Fruit fly (Drosophila melanogaster) whole organism, embryonic: ENCODE results near the gene CG43737.

Source experiments
- C15 ChIP-seq: fragments of 200-800 bp; sonication (Bioruptor generic); IDR thresholded peaks from 3 replicates; pipeline ENCODE4 v1.3.6; 2022; ENCODE audit warnings: missing biosample characterization, missing genetic modification characterization
- CG10321 ChIP-seq: fragments of 200-800 bp; sonication (Bioruptor generic); IDR thresholded peaks from 2 replicates; pipeline ENCODE4 v1.3.6; 2022; ENCODE audit warnings: missing biosample characterization, missing genetic modification characterization
- CG10462 ChIP-seq: fragments of 200-800 bp; sonication (Bioruptor generic); optimal IDR thresholded peaks from 2 replicates; lab custom pipeline; 2016; ENCODE audit warnings: missing biosample characterization, missing genetic modification characterization
- CG11085 ChIP-seq: fragments of 200-800 bp; sonication (Bioruptor generic); IDR thresholded peaks from 2 replicates; pipeline ENCODE4 v1.3.6; 2022; ENCODE audit warnings: missing biosample characterization, missing genetic modification characterization
- CG14710 ChIP-seq: fragments of 200-800 bp; sonication (Bioruptor generic); optimal IDR thresholded peaks from 3 replicates; lab custom pipeline; 2019; ENCODE audit warnings: missing biosample characterization, mild to moderate bottlenecking, missing genetic modification characterization, moderate library complexity
- CG15696 ChIP-seq: fragments of 200-800 bp; sonication (Bioruptor generic); optimal IDR thresholded peaks from 2 replicates; lab custom pipeline; 2019; ENCODE audit warnings: missing biosample characterization, mild to moderate bottlenecking, missing genetic modification characterization, moderate library complexity
- CG16815 ChIP-seq: fragments of 200-800 bp; sonication (Bioruptor generic); optimal IDR thresholded peaks from 3 replicates; lab custom pipeline; 2017; ENCODE audit warnings: missing biosample characterization, mild to moderate bottlenecking, missing genetic modification characterization
- CG18619 ChIP-seq: fragments of 200-800 bp; sonication (Bioruptor generic); optimal IDR thresholded peaks from 3 replicates; lab custom pipeline; 2017; ENCODE audit warnings: missing biosample characterization, mild to moderate bottlenecking, missing genetic modification characterization
- CG2678 ChIP-seq: fragments of 200-800 bp; sonication (Bioruptor generic); optimal IDR thresholded peaks from 3 replicates; lab custom pipeline; 2019; ENCODE audit warnings: missing biosample characterization, mild to moderate bottlenecking, missing genetic modification characterization, moderate library complexity
- CG2712 ChIP-seq: fragments of 200-800 bp; optimal IDR thresholded peaks from 3 replicates; lab custom pipeline; 2019; ENCODE audit warnings: missing biosample characterization, mild to moderate bottlenecking, missing genetic modification characterization, moderate library complexity
- CG30431 ChIP-seq: fragments of 200-800 bp; sonication (Bioruptor generic); optimal IDR thresholded peaks from 2 replicates; lab custom pipeline; 2017; ENCODE audit warnings: missing biosample characterization, missing genetic modification characterization
- CG34224 ChIP-seq: fragments of 200-800 bp; sonication (Bioruptor generic); IDR thresholded peaks from 3 replicates; pipeline ENCODE4 v1.3.6; 2022; ENCODE audit warnings: missing biosample characterization, missing genetic modification characterization; ENCODE audit not compliant: partially characterized antibody
- CG6683 ChIP-seq: fragments of 200-800 bp; sonication (Bioruptor generic); optimal IDR thresholded peaks from 2 replicates; lab custom pipeline; 2017; ENCODE audit warnings: missing biosample characterization, mild to moderate bottlenecking, missing genetic modification characterization, missing genetic modification reagents
- CG6813 ChIP-seq: fragments of 200-800 bp; sonication (Bioruptor generic); optimal IDR thresholded peaks from 2 replicates; lab custom pipeline; 2017; ENCODE audit warnings: missing biosample characterization, missing genetic modification characterization, mild to moderate bottlenecking, moderate library complexity, missing genetic modification reagents
- CG7357 ChIP-seq: fragments of 200-800 bp; sonication (Bioruptor generic); IDR thresholded peaks from 3 replicates; pipeline ENCODE4 v1.3.6; 2022; ENCODE audit warnings: missing biosample characterization, missing genetic modification characterization
- CG8924 ChIP-seq: fragments of 200-800 bp; optimal IDR thresholded peaks from 3 replicates; lab custom pipeline; 2019; ENCODE audit warnings: missing biosample characterization, mild to moderate bottlenecking, missing genetic modification characterization, moderate library complexity
- CG9797 ChIP-seq: fragments of 200-800 bp; sonication (Bioruptor generic); optimal IDR thresholded peaks from 3 replicates; lab custom pipeline; 2018; ENCODE audit warnings: missing biosample characterization, mild to moderate bottlenecking, missing genetic modification characterization
- CG9932 ChIP-seq: fragments of 200-800 bp; sonication (Bioruptor generic); IDR thresholded peaks from 2 replicates; pipeline ENCODE4 v1.3.6; 2022; ENCODE audit warnings: missing biosample characterization, missing genetic modification characterization
- CTCF ChIP-seq: fragments of 200-800 bp; sonication (Bioruptor generic); optimal IDR thresholded peaks from 2 replicates; lab custom pipeline; 2017; ENCODE audit warnings: missing biosample characterization, mild to moderate bottlenecking, missing genetic modification characterization, moderate library complexity
- Chrac-16 ChIP-seq: fragments of 200-800 bp; sonication (Bioruptor generic); optimal IDR thresholded peaks from 3 replicates; lab custom pipeline; 2016; ENCODE audit warnings: missing biosample characterization, missing genetic modification characterization
- Fer2 ChIP-seq: fragments of 200-800 bp; sonication (Bioruptor generic); optimal IDR thresholded peaks from 2 replicates; lab custom pipeline; 2018; ENCODE audit warnings: missing biosample characterization, mild to moderate bottlenecking, missing genetic modification characterization, moderate library complexity
- HHEX ChIP-seq: fragments of 200-800 bp; sonication (Bioruptor generic); optimal IDR thresholded peaks from 3 replicates; lab custom pipeline; 2017; ENCODE audit warnings: missing biosample characterization, mild to moderate bottlenecking, missing genetic modification characterization, missing genetic modification reagents
- HLH4C ChIP-seq: fragments of 200-800 bp; sonication (Bioruptor generic); IDR thresholded peaks from 3 replicates; pipeline ENCODE4 v1.3.6; 2022; ENCODE audit warnings: missing biosample characterization, missing genetic modification characterization; ENCODE audit not compliant: partially characterized antibody
- HLHmδ ChIP-seq: fragments of 200-800 bp; sonication (Bioruptor generic); optimal IDR thresholded peaks from 2 replicates; lab custom pipeline; 2018; ENCODE audit warnings: missing biosample characterization, mild to moderate bottlenecking, missing genetic modification characterization, moderate library complexity
- Hmr ChIP-seq: fragments of 200-800 bp; sonication (Bioruptor generic); optimal IDR thresholded peaks from 3 replicates; lab custom pipeline; 2017; ENCODE audit warnings: mild to moderate bottlenecking, missing biosample characterization, missing genetic modification reagents, missing genetic modification characterization
- Lhr ChIP-seq: fragments of 200-800 bp; sonication (Bioruptor generic); optimal IDR thresholded peaks from 3 replicates; lab custom pipeline; 2017; ENCODE audit warnings: mild to moderate bottlenecking, missing biosample characterization, missing genetic modification reagents, missing genetic modification characterization
- Lpt ChIP-seq: fragments of >200 bp; optimal IDR thresholded peaks from 2 replicates; lab custom pipeline; 2018; ENCODE audit warnings: missing biosample characterization, missing genetic modification characterization
- MESR4 ChIP-seq: fragments of 200-800 bp; sonication (Bioruptor generic); optimal IDR thresholded peaks from 2 replicates; lab custom pipeline; 2018; ENCODE audit warnings: missing biosample characterization, mild to moderate bottlenecking, missing genetic modification characterization, moderate library complexity
- Optix ChIP-seq: fragments of 200-800 bp; sonication (Bioruptor generic); IDR thresholded peaks from 3 replicates; pipeline ENCODE4 v1.3.6; 2022; ENCODE audit warnings: missing biosample characterization, missing genetic modification characterization
- az2 ChIP-seq: fragments of 200-800 bp; sonication (Bioruptor generic); optimal IDR thresholded peaks from 3 replicates; lab custom pipeline; 2016; ENCODE audit warnings: missing biosample characterization, missing genetic modification characterization
- bab2 ChIP-seq: fragments of 200-800 bp; sonication (Bioruptor generic); optimal IDR thresholded peaks from 2 replicates; lab custom pipeline; 2016; ENCODE audit warnings: missing biosample characterization, missing genetic modification characterization
- ci ChIP-seq: fragments of 200-800 bp; sonication (Bioruptor generic); IDR thresholded peaks from 3 replicates; pipeline ENCODE4 v1.3.6; 2022; ENCODE audit warnings: missing biosample characterization, missing genetic modification characterization
- gfzf ChIP-seq: fragments of 200-800 bp; sonication (Bioruptor generic); optimal IDR thresholded peaks from 2 replicates; lab custom pipeline; 2016; ENCODE audit warnings: missing biosample characterization, mild to moderate bottlenecking, missing genetic modification characterization, moderate library complexity
- insv ChIP-seq, 2 experiments: fragments of 200-800 bp; sonication (Bioruptor generic); optimal IDR thresholded peaks; 3 replicates each; lab custom pipeline; 2016 to 2018; ENCODE audit warnings: missing biosample characterization in 2 of 2, missing genetic modification characterization in 2 of 2
- onecut ChIP-seq: fragments of 200-800 bp; sonication (Bioruptor generic); IDR thresholded peaks from 2 replicates; pipeline ENCODE4 v1.3.6; 2022; ENCODE audit warnings: missing biosample characterization, missing genetic modification characterization
- pan ChIP-seq, 4 experiments: fragments of >200 bp in 3 of 4; fragments of 200-800 bp in 1 of 4; sonication (Bioruptor generic) in 1 of 4; optimal IDR thresholded peaks in 3 of 4; IDR thresholded peaks in 1 of 4; 2 replicates each; pipeline versions ENCODE4 v1.3.6 to Lab custom; 2017 to 2022; ENCODE audit warnings: missing biosample characterization in 2 of 4, missing genetic modification characterization in 2 of 4, mixed read lengths in 1 of 4
- peb ChIP-seq: fragments of 200-800 bp; sonication (Bioruptor generic); IDR thresholded peaks from 2 replicates; pipeline ENCODE4 v1.3.6; 2022; ENCODE audit warnings: missing biosample characterization, missing genetic modification characterization
- ranshi ChIP-seq: fragments of 200-800 bp; sonication (Bioruptor generic); IDR thresholded peaks from 2 replicates; pipeline ENCODE4 v1.3.6; 2022; ENCODE audit warnings: missing biosample characterization, missing genetic modification characterization
- repo ChIP-seq: fragments of 200-800 bp; sonication (Bioruptor generic); optimal IDR thresholded peaks from 2 replicates; lab custom pipeline; 2016; ENCODE audit warnings: missing biosample characterization, missing genetic modification characterization
- sens ChIP-seq: fragments of 200-800 bp; sonication (Bioruptor generic); peaks from one replicate; lab custom pipeline; 2016; ENCODE audit warnings: missing biosample characterization, missing genetic modification characterization
- seq ChIP-seq: fragments of 200-800 bp; sonication (Bioruptor generic); IDR thresholded peaks from 2 replicates; pipeline ENCODE4 v1.3.6; 2022; ENCODE audit warnings: missing biosample characterization, missing genetic modification characterization
- sisA ChIP-seq: fragments of 200-800 bp; sonication (Bioruptor generic); IDR thresholded peaks from 2 replicates; pipeline ENCODE4 v1.3.6; 2022; ENCODE audit warnings: missing biosample characterization, missing genetic modification characterization
- tgo ChIP-seq: fragments of 200-800 bp; sonication (Bioruptor generic); IDR thresholded peaks from 3 replicates; pipeline ENCODE4 v1.3.6; 2022; ENCODE audit warnings: missing biosample characterization, missing genetic modification characterization
- tin ChIP-seq: fragments of 200-800 bp; sonication (Bioruptor generic); optimal IDR thresholded peaks from 3 replicates; lab custom pipeline; 2016; ENCODE audit warnings: missing biosample characterization, missing genetic modification characterization
- tio ChIP-seq: fragments of 200-800 bp; sonication (Bioruptor generic); optimal IDR thresholded peaks from 2 replicates; lab custom pipeline; 2017; ENCODE audit warnings: missing biosample characterization, missing genetic modification characterization, inconsistent platforms
- twi ChIP-seq: fragments of 200-800 bp; optimal IDR thresholded peaks from 2 replicates; lab custom pipeline; 2019; ENCODE audit warnings: missing biosample characterization, mild to moderate bottlenecking, missing genetic modification characterization, moderate library complexity
- vfl ChIP-seq: fragments of 200-800 bp; sonication (Bioruptor generic); optimal IDR thresholded peaks from 2 replicates; lab custom pipeline; 2016; ENCODE audit warnings: missing biosample characterization, missing genetic modification characterization
- zfh2 ChIP-seq: fragments of 200-800 bp; sonication (Bioruptor generic); optimal IDR thresholded peaks from 2 replicates; lab custom pipeline; 2016; ENCODE audit warnings: missing biosample characterization, missing genetic modification characterization

CG43737 gene

dm6 chrX:15138994-15139863 lies 36.0 kb upstream of the CG43737 start, which contains the start of gene RpL37-1 (continued):
- peak; percentile 91 for TF ChIP-seq Hmr
- peak; percentile 96 for TF ChIP-seq Lhr (GFP tag; lab: Kevin White, UChicago)
- TF ChIP-seq tio (GFP tag; lab: Kevin White, UChicago) = no peak
- peak; percentile 97 for TF ChIP-seq MESR4
- peak; percentile 38 for TF ChIP-seq CG2712
- peak; percentile 12 for TF ChIP-seq CG16815 (GFP tag; lab: Kevin White, UChicago)
- TF ChIP-seq ci (GFP tag; lab: Robert Waterston, UW) = peak; percentile 92
- peak; percentile 95 for TF ChIP-seq CG9797 (GFP tag; lab: Kevin White, UChicago)
- TF ChIP-seq Chrac-16 (GFP tag; lab: Kevin White, UChicago) = peak; percentile 25
- no peak for TF ChIP-seq pan (optimal IDR thresholded peaks at IDR 0.05; lab: Kevin White, UChicago)
- peak in 1 of 2 experiments; percentile 58 for TF ChIP-seq pan (GFP tag; optimal IDR thresholded peaks at IDR 0.05 in 1 of 2, IDR thresholded peaks at IDR 0.05 in 1 of 2)
- TF ChIP-seq peb (GFP tag; lab: Robert Waterston, UW) = 0 out of 2 replicates have a peak, but pooled peaks have one; percentile 22
- peak; percentile 61; the same call in 1 of the 3 replicates for TF ChIP-seq HLH4C (GFP tag; lab: Robert Waterston, UW)
- peak; percentile 95 for TF ChIP-seq CTCF (GFP tag; lab: Kevin White, UChicago)
- TF ChIP-seq tgo (GFP tag; lab: Robert Waterston, UW) = 0 out of 3 replicates have a peak, but pooled peaks have one; percentile 42
- TF ChIP-seq CG2678 (tag; lab: Kevin White, UChicago) = peak; percentile 47
- peak; percentile 61; the same call in 2 of the 3 replicates for TF ChIP-seq CG34224 (GFP tag; lab: Robert Waterston, UW)
- TF ChIP-seq insv (GFP tag; optimal IDR thresholded peaks at IDR 0.05; lab: Kevin White, UChicago) = peak in 1 of 2 experiments; percentile 41
- TF ChIP-seq ranshi (GFP tag; lab: Robert Waterston, UW) = peak; percentile 62; the same call in 1 of the 2 replicates
- peak; percentile 64 for TF ChIP-seq HHEX
- TF ChIP-seq Fer2 = peak; percentile 14
- peak; percentile 66 for TF ChIP-seq CG18619 (GFP tag; lab: Kevin White, UChicago)
- TF ChIP-seq CG9932 (GFP tag; lab: Robert Waterston, UW) = peak; percentile 74
- TF ChIP-seq C15 = no peak
- TF ChIP-seq CG30431 (GFP tag; lab: Kevin White, UChicago) = peak; percentile 40
- TF ChIP-seq twi (tag; lab: Kevin White, UChicago) = peak; percentile 33
- TF ChIP-seq az2 (GFP tag; lab: Kevin White, UChicago) = peak; percentile 52
- no peak for TF ChIP-seq CG6683 (GFP tag; lab: Kevin White, UChicago)
- TF ChIP-seq CG15696 (tag; lab: Kevin White, UChicago) = no peak
- no peak for TF ChIP-seq CG7357 (GFP tag; lab: Robert Waterston, UW)
- TF ChIP-seq gfzf (GFP tag; lab: Kevin White, UChicago) = peak; percentile 76
- 0 out of 2 replicates have a peak, but pooled peaks have one; percentile 25 for TF ChIP-seq seq
- peak; percentile 85 for TF ChIP-seq CG14710
- peak; percentile 75 for TF ChIP-seq onecut (GFP tag; lab: Robert Waterston, UW)
- peak; percentile 58 for TF ChIP-seq bab2 (GFP tag; lab: Kevin White, UChicago)
- TF ChIP-seq CG6813 = peak; percentile 67
- no peak for TF ChIP-seq vfl (GFP tag; lab: Kevin White, UChicago)
- TF ChIP-seq zfh2 (GFP tag; lab: Kevin White, UChicago) = peak; percentile 65
- TF ChIP-seq sens = peak; percentile 91
- peak; percentile 71; the same call in 2 of the 3 replicates for TF ChIP-seq Optix (GFP tag; lab: Robert Waterston, UW)
- peak; percentile 36 for TF ChIP-seq repo
- TF ChIP-seq CG10321 (GFP tag; lab: Robert Waterston, UW) = 0 out of 2 replicates have a peak, but pooled peaks have one; percentile 16
- peak; percentile 73 for TF ChIP-seq HLHmδ (GFP tag; lab: Kevin White, UChicago)
- TF ChIP-seq sisA (GFP tag; lab: Robert Waterston, UW) = peak; percentile 28; the same call in 1 of the 2 replicates
- TF ChIP-seq Lpt (GFP tag; lab: Kevin White, UChicago) = no peak
- peak; percentile 46 for TF ChIP-seq tin
- TF ChIP-seq CG10462 (GFP tag; lab: Kevin White, UChicago) = no peak
- peak; percentile 70 for TF ChIP-seq CG11085 (GFP tag; lab: Robert Waterston, UW)
- TF ChIP-seq CG8924 (tag; lab: Kevin White, UChicago) = peak; percentile 36
